Comparison of ENCODE assay signal across 6 worm cellular contexts in genomic region chrIII:11701863-11702262, ce11.
TF ChIP-seq lines count a peak whose summit lies in the region.

No protein-coding gene starts in this region.

TF ChIP-seq in whole organism, L1 larva, 84 proteins besides CTCF, POLR2A, EP300 and RAD21:
- no peak for TF ChIP-seq lin-39 (tag; optimal IDR thresholded peaks at IDR 0.05; lab: Kevin White, UChicago)
- TF ChIP-seq nhr-85 (tag; lab: Kevin White, UChicago) = no peak
- TF ChIP-seq ceh-8 (GFP tag; optimal IDR thresholded peaks at IDR 0.05; lab: Kevin White, UChicago) = peak; percentile 77

TF ChIP-seq in whole organism, L4 larva, 104 proteins besides CTCF, POLR2A, EP300 and RAD21:
- TF ChIP-seq pha-4 (GFP tag; IDR thresholded peaks at IDR 0.05; lab: Robert Waterston, UW) = peak; percentile 55; the same call in 1 of the 2 replicates
- TF ChIP-seq pha-4 (tag; optimal IDR thresholded peaks at IDR 0.05; lab: Kevin White, UChicago) = no peak
- TF ChIP-seq set-16 (GFP tag; IDR thresholded peaks at IDR 0.05; lab: Robert Waterston, UW) = peak; percentile 99
- no peak for TF ChIP-seq dve-1 (tag; optimal IDR thresholded peaks at IDR 0.05; lab: Kevin White, UChicago; ENCODE audit: insufficient read depth)
- TF ChIP-seq sdz-12 (GFP tag; optimal IDR thresholded peaks at IDR 0.05; lab: Kevin White, UChicago) = peak; percentile 6

TF ChIP-seq in whole organism, early embryonic, 17 proteins besides CTCF, POLR2A, EP300 and RAD21:
- TF ChIP-seq tbx-11 (GFP tag; IDR thresholded peaks at IDR 0.05; lab: Robert Waterston, UW) (0 out of 2 replicates have a peak, but pooled peaks have one; percentile 16), pes-1 (GFP tag; IDR thresholded peaks at IDR 0.05; lab: Robert Waterston, UW) (no peak), B0310.2 (tag; optimal IDR thresholded peaks at IDR 0.05; lab: Kevin White, UChicago) (peak; percentile 13)
TF ChIP-seq in whole organism, early embryonic: peak in this region for 2.

TF ChIP-seq in whole organism, late embryonic, 69 proteins besides CTCF, POLR2A, EP300 and RAD21:
- TF ChIP-seq K02D7.2 (tag; optimal IDR thresholded peaks at IDR 0.05; lab: Kevin White, UChicago) = peak; percentile 31
- no peak for TF ChIP-seq pha-4 (tag; optimal IDR thresholded peaks at IDR 0.05; lab: Kevin White, UChicago)
- TF ChIP-seq nhr-232 (tag; optimal IDR thresholded peaks at IDR 0.05; lab: Kevin White, UChicago) = peak; percentile 6
- TF ChIP-seq ceh-6 (GFP tag; optimal IDR thresholded peaks at IDR 0.05; lab: Kevin White, UChicago) = peak; percentile 7
- peak; percentile 17 for TF ChIP-seq mec-3 (tag; optimal IDR thresholded peaks at IDR 0.05; lab: Kevin White, UChicago; ENCODE audit: borderline replicate concordance)
- TF ChIP-seq ceh-45 (GFP tag; IDR thresholded peaks at IDR 0.05; lab: Robert Waterston, UW) = 0 out of 2 replicates have a peak, but pooled peaks have one; percentile 4

TF ChIP-seq in whole organism, mixed stage, embryonic, 35 proteins besides CTCF, POLR2A, EP300 and RAD21:
- no peak for TF ChIP-seq nhr-2 (tag; optimal IDR thresholded peaks at IDR 0.05; lab: Kevin White, UChicago)
- no peak for TF ChIP-seq bed-3 (GFP tag; optimal IDR thresholded peaks at IDR 0.05; lab: Kevin White, UChicago)
- peak; percentile 5 for TF ChIP-seq mls-2 (tag; optimal IDR thresholded peaks at IDR 0.05; lab: Kevin White, UChicago)
- no peak for TF ChIP-seq nhr-237 (tag; optimal IDR thresholded peaks at IDR 0.05; lab: Kevin White, UChicago)
- TF ChIP-seq mab-5 (tag; optimal IDR thresholded peaks at IDR 0.05; lab: Kevin White, UChicago) = no peak
- no peak for TF ChIP-seq pha-4 (tag; optimal IDR thresholded peaks at IDR 0.05; lab: Kevin White, UChicago)
- TF ChIP-seq M03D4.4 (tag; optimal IDR thresholded peaks at IDR 0.05; lab: Kevin White, UChicago) = no peak
- no peak for TF ChIP-seq sem-2 (GFP tag; optimal IDR thresholded peaks at IDR 0.05; lab: Kevin White, UChicago)
- no peak for TF ChIP-seq ceh-39 (tag; optimal IDR thresholded peaks at IDR 0.05; lab: Kevin White, UChicago)
- TF ChIP-seq ces-1 (GFP tag; optimal IDR thresholded peaks at IDR 0.05; lab: Kevin White, UChicago) = no peak
- no peak for TF ChIP-seq blmp-1 (tag; optimal IDR thresholded peaks at IDR 0.05; lab: Kevin White, UChicago)
- TF ChIP-seq elt-3 (tag; optimal IDR thresholded peaks at IDR 0.05; lab: Kevin White, UChicago) = no peak
- peak; percentile 53 for TF ChIP-seq sptf-1 (tag; optimal IDR thresholded peaks at IDR 0.05; lab: Kevin White, UChicago)
- no peak for TF ChIP-seq hlh-1 (tag; optimal IDR thresholded peaks at IDR 0.05; lab: Kevin White, UChicago)
- TF ChIP-seq unc-39 (tag; optimal IDR thresholded peaks at IDR 0.05; lab: Kevin White, UChicago) = no peak
- no peak for TF ChIP-seq elt-1 (tag; optimal IDR thresholded peaks at IDR 0.05; lab: Kevin White, UChicago; ENCODE audit: borderline replicate concordance, insufficient read depth)
- TF ChIP-seq drap-1 (GFP tag; optimal IDR thresholded peaks at IDR 0.05; lab: Kevin White, UChicago) = no peak
- no peak for TF ChIP-seq snpc-4 (tag; optimal IDR thresholded peaks at IDR 0.05; lab: Kevin White, UChicago)
TF ChIP-seq in whole organism, mixed stage, embryonic: peak in this region for 2.

TF ChIP-seq in whole organism, young adult, 124 proteins besides CTCF, POLR2A, EP300 and RAD21:
- no peak for TF ChIP-seq T26A5.8 (tag; optimal IDR thresholded peaks at IDR 0.05; lab: Kevin White, UChicago)
- TF ChIP-seq B0261.1 (tag; optimal IDR thresholded peaks at IDR 0.05; lab: Kevin White, UChicago) = no peak
- peak; percentile 98 for TF ChIP-seq egrh-3 (GFP tag; IDR thresholded peaks at IDR 0.05; lab: Robert Waterston, UW)
- TF ChIP-seq D2030.7 (GFP tag; IDR thresholded peaks at IDR 0.05; lab: Robert Waterston, UW) = 0 out of 2 replicates have a peak, but pooled peaks have one; percentile 9
- TF ChIP-seq lsy-27 (tag; optimal IDR thresholded peaks at IDR 0.05; lab: Kevin White, UChicago; ENCODE audit: borderline replicate concordance, insufficient read depth) = no peak
- no peak for TF ChIP-seq lin-35 (GFP tag; optimal IDR thresholded peaks at IDR 0.05; lab: Kevin White, UChicago)
- TF ChIP-seq egl-44 (GFP tag; IDR thresholded peaks at IDR 0.05; lab: Robert Waterston, UW) = no peak
- TF ChIP-seq die-1 (tag; optimal IDR thresholded peaks at IDR 0.05; lab: Kevin White, UChicago) = no peak
- no peak for TF ChIP-seq rcor-1 (GFP tag; IDR thresholded peaks at IDR 0.05; lab: Robert Waterston, UW)
- TF ChIP-seq pbrm-1 (GFP tag; IDR thresholded peaks at IDR 0.05; lab: Robert Waterston, UW) = no peak
- TF ChIP-seq Y53G8AR.9 (GFP tag; conservative IDR thresholded peaks at IDR 0.05; lab: Robert Waterston, UW) = no peak
- TF ChIP-seq ztf-3 (GFP tag; optimal IDR thresholded peaks at IDR 0.05; lab: Kevin White, UChicago) = no peak
- TF ChIP-seq dpff-1 (tag; optimal IDR thresholded peaks at IDR 0.05; lab: Kevin White, UChicago) = peak; percentile 58
- no peak for TF ChIP-seq F52B5.7 (tag; optimal IDR thresholded peaks at IDR 0.05; lab: Kevin White, UChicago)
- TF ChIP-seq zfh-2 (GFP tag; conservative IDR thresholded peaks at IDR 0.05; lab: Robert Waterston, UW) = peak; percentile 96
- peak; percentile 33; the same call in 1 of the 2 replicates for TF ChIP-seq dox-1 (GFP tag; IDR thresholded peaks at IDR 0.05; lab: Robert Waterston, UW)
